Worm (Caenorhabditis elegans): ENCODE results near the gene pzf-1.
"Not testable (repeated sequence)": the region's sequence is repeated elsewhere in the genome, so short reads cannot be mapped to it uniquely, and the experiment has no call there.

ce11 chrV:15929882-15930281 is 1.7 kb upstream of the pzf-1 start, which contains the start of gene srbc-77:
- not testable (repeated sequence) for TF ChIP-seq snpc-3.4 (tag; optimal IDR thresholded peaks at IDR 0.05); ZK185.1 (tag; optimal IDR thresholded peaks at IDR 0.05; ENCODE audit: poor library complexity, severe bottlenecking); nhr-179 (tag; optimal IDR thresholded peaks at IDR 0.05); ztf-22 (GFP tag; optimal IDR thresholded peaks at IDR 0.05); unc-62 (GFP tag; optimal IDR thresholded peaks at IDR 0.05); ccch-3 (GFP tag; optimal IDR thresholded peaks at IDR 0.05); pbrm-1 (GFP tag; IDR thresholded peaks at IDR 0.05); F52B5.7 (tag; optimal IDR thresholded peaks at IDR 0.05); ama-1 (optimal IDR thresholded peaks at IDR 0.05); ama-1 (GFP tag; optimal IDR thresholded peaks at IDR 0.05); xnd-1 (tag; optimal IDR thresholded peaks at IDR 0.05); madf-8 (GFP tag; conservative IDR thresholded peaks at IDR 0.05); unc-130 (GFP tag; optimal IDR thresholded peaks at IDR 0.05); snpc-4 (GFP tag; optimal IDR thresholded peaks at IDR 0.05); snpc-4 (tag; optimal IDR thresholded peaks at IDR 0.05); egl-18 (GFP tag; IDR thresholded peaks at IDR 0.05)

Data from whole organism, young adult.